Worm (Caenorhabditis elegans): Measurements from ENCODE around the gene str-40.

- TF ChIP-seq ama-1 (optimal IDR thresholded peaks at IDR 0.05) (no peak), lir-3 (tag; optimal IDR thresholded peaks at IDR 0.05) (no peak), mxl-3 (GFP tag; optimal IDR thresholded peaks at IDR 0.05) (no peak), pha-4 (GFP tag; IDR thresholded peaks at IDR 0.05) (no peak), pha-4 (tag; optimal IDR thresholded peaks at IDR 0.05) (no peak), ces-1 (GFP tag; optimal IDR thresholded peaks at IDR 0.05) (no peak)
Observed at ce11 chrV:3088768-3089167, 19.8 kb upstream of the str-40 start, which contains the start of gene acs-21.
